Worm (Caenorhabditis elegans) whole organism, L4 larva: ENCODE results near the gene lgc-15.

Source experiments
- F10B5.3 ChIP-seq: sonication (generic microtip); optimal IDR thresholded peaks from 2 replicates; lab custom pipeline; 2016; ENCODE audit warnings: mild to moderate bottlenecking, missing genetic modification characterization, missing compliant biosample characterization
- F37D6.2 ChIP-seq: sonication (generic microtip); optimal IDR thresholded peaks from 2 replicates; lab custom pipeline; 2016; ENCODE audit warnings: mild to moderate bottlenecking, missing genetic modification characterization, missing compliant biosample characterization
- F49E8.2 ChIP-seq: sonication (generic microtip); optimal IDR thresholded peaks from 2 replicates; lab custom pipeline; 2016; ENCODE audit warnings: missing compliant biosample characterization, mild to moderate bottlenecking, missing genetic modification characterization, borderline replicate concordance
- aha-1 ChIP-seq: fragments of 150-350 bp; peaks from one replicate; lab custom pipeline; 2014; ENCODE audit warnings: missing biosample characterization, missing genetic modification characterization
- ceh-20 ChIP-seq: fragments of 200-800 bp; sonication (Bioruptor generic); IDR thresholded peaks from 2 replicates; pipeline ENCODE4 v1.3.6; 2022; ENCODE audit warnings: missing genetic modification reagents, missing genetic modification characterization, missing compliant biosample characterization
- ceh-44 ChIP-seq: fragments of 200-800 bp; sonication (Bioruptor generic); IDR thresholded peaks from 2 replicates; pipeline ENCODE4 v1.3.6; 2022; ENCODE audit warnings: missing genetic modification reagents, missing genetic modification characterization, missing compliant biosample characterization
- ceh-62 ChIP-seq: sonication (generic microtip); optimal IDR thresholded peaks from 2 replicates; lab custom pipeline; 2017; ENCODE audit warnings: missing biosample characterization, missing genetic modification characterization
- daf-12 ChIP-seq: fragments of 150-350 bp; optimal IDR thresholded peaks from 2 replicates; lab custom pipeline; 2014; ENCODE audit warnings: missing biosample characterization, missing genetic modification reagents, missing genetic modification characterization
- dve-1 ChIP-seq: sonication (generic microtip); optimal IDR thresholded peaks from 2 replicates; lab custom pipeline; 2017; ENCODE audit warnings: antibody characterized with exemption, mild to moderate bottlenecking, missing genetic modification characterization, missing compliant biosample characterization; ENCODE audit not compliant: insufficient read depth
- hmg-1.1 ChIP-seq: fragments of 200-800 bp; sonication (Bioruptor generic); IDR thresholded peaks from 2 replicates; pipeline ENCODE4 v1.3.6; 2022; ENCODE audit warnings: missing genetic modification reagents, missing genetic modification characterization, missing compliant biosample characterization
- jun-1 ChIP-seq: fragments of 150-350 bp; optimal IDR thresholded peaks from 2 replicates; lab custom pipeline; 2014; ENCODE audit warnings: missing biosample characterization, missing genetic modification reagents, missing genetic modification characterization
- lin-38 ChIP-seq: fragments of 200-800 bp; sonication (Bioruptor generic); IDR thresholded peaks from 2 replicates; pipeline ENCODE4 v1.3.6; 2022; ENCODE audit warnings: missing genetic modification reagents, missing genetic modification characterization, missing compliant biosample characterization
- madf-9 ChIP-seq: fragments of 200-800 bp; sonication (Bioruptor generic); conservative IDR thresholded peaks from 2 replicates; pipeline ENCODE4 v1.3.6; 2022; ENCODE audit warnings: missing genetic modification reagents, missing genetic modification characterization, missing compliant biosample characterization
- mdl-1 ChIP-seq, 2 experiments: fragments of 150-350 bp in 1 of 2; sonication (generic microtip) in 1 of 2; optimal IDR thresholded peaks; 2 replicates each; lab custom pipeline; 2014 to 2017; ENCODE audit warnings: missing biosample characterization in 2 of 2, missing genetic modification characterization in 2 of 2
- mep-1 ChIP-seq: fragments of 150-350 bp; sonication (generic microtip); optimal IDR thresholded peaks from 3 replicates; lab custom pipeline; 2014; ENCODE audit warnings: missing biosample characterization, missing genetic modification characterization
- mxl-2 ChIP-seq: fragments of 200-800 bp; sonication (Bioruptor generic); conservative IDR thresholded peaks from 2 replicates; pipeline ENCODE4 v1.3.6; 2022; ENCODE audit warnings: missing genetic modification reagents, missing genetic modification characterization, missing compliant biosample characterization
- nhr-25 ChIP-seq: sonication (generic microtip); optimal IDR thresholded peaks from 2 replicates; lab custom pipeline; 2017; ENCODE audit warnings: missing genetic modification characterization, mild to moderate bottlenecking, missing compliant biosample characterization, antibody characterized with exemption, moderate library complexity, borderline replicate concordance; ENCODE audit not compliant: insufficient read depth
- set-16 ChIP-seq: fragments of 200-800 bp; sonication (Bioruptor generic); IDR thresholded peaks from 2 replicates; pipeline ENCODE4 v1.3.6; 2022; ENCODE audit warnings: missing genetic modification reagents, missing genetic modification characterization, missing compliant biosample characterization
- snpc-4 ChIP-seq: fragments of 150-350 bp; optimal IDR thresholded peaks from 2 replicates; lab custom pipeline; 2014; ENCODE audit warnings: missing biosample characterization, missing genetic modification characterization
- spr-3 ChIP-seq: fragments of 200-800 bp; sonication (Bioruptor generic); optimal IDR thresholded peaks from 2 replicates; lab custom pipeline; 2018; ENCODE audit warnings: mild to moderate bottlenecking, missing genetic modification characterization, missing compliant biosample characterization
- unc-39 ChIP-seq: sonication (generic microtip); optimal IDR thresholded peaks from 2 replicates; lab custom pipeline; 2017; ENCODE audit warnings: missing biosample characterization, missing genetic modification characterization
- unc-62 ChIP-seq, 3 experiments: fragments of 150-350 bp in 1 of 3; sonication (generic microtip); optimal IDR thresholded peaks in 2 of 3; peaks in 1 of 3; 1 replicate in 1 of 3; 2 replicates in 2 of 3; lab custom pipeline; 2014 to 2017; ENCODE audit warnings: missing biosample characterization in 3 of 3, missing genetic modification characterization in 3 of 3, missing genetic modification reagents in 3 of 3, missing genotype in 1 of 3
- zfp-2 ChIP-seq: sonication (generic microtip); optimal IDR thresholded peaks from 2 replicates; lab custom pipeline; 2016; ENCODE audit warnings: mild to moderate bottlenecking, missing genetic modification characterization, missing compliant biosample characterization
- zfp-3 ChIP-seq: fragments of 200-800 bp; sonication (Bioruptor generic); conservative IDR thresholded peaks from 2 replicates; pipeline ENCODE4 v1.3.6; 2022; ENCODE audit warnings: missing genetic modification reagents, missing genetic modification characterization, missing compliant biosample characterization
- zip-11 ChIP-seq: fragments of 200-800 bp; sonication (Bioruptor generic); IDR thresholded peaks from 2 replicates; pipeline ENCODE4 v1.3.6; 2022; ENCODE audit warnings: missing genetic modification characterization, missing compliant biosample characterization
- ztf-11 ChIP-seq: fragments of 150-350 bp; optimal IDR thresholded peaks from 2 replicates; lab custom pipeline; 2014; ENCODE audit warnings: missing biosample characterization, missing genetic modification characterization
- ztf-7 ChIP-seq: fragments of 150-350 bp; optimal IDR thresholded peaks from 2 replicates; lab custom pipeline; 2014; ENCODE audit warnings: missing biosample characterization, missing genetic modification characterization

Gene lgc-15

ce11 chrX:12114024-12114423 is at the start of gene lgc-15:
Gene lgc-15 (plus strand): TSS chrX:12114324.
- TF ChIP-seq aha-1 (tag; lab: Kevin White, UChicago) (no peak), unc-39 (tag; lab: Kevin White, UChicago) (no peak)

- TF ChIP-seq ztf-11 (tag; lab: Kevin White, UChicago): no peak
- TF ChIP-seq daf-12 (tag; lab: Kevin White, UChicago): no peak
- TF ChIP-seq aha-1 (tag; lab: Kevin White, UChicago): no peak
- no peak for TF ChIP-seq ceh-62 (tag; lab: Kevin White, UChicago)
- no peak for TF ChIP-seq zfp-3 (GFP tag; lab: Robert Waterston, UW)
- TF ChIP-seq snpc-4 (tag; lab: Kevin White, UChicago): no peak
- TF ChIP-seq mep-1 (tag; lab: Kevin White, UChicago): no peak
- no peak for TF ChIP-seq F49E8.2 (tag; lab: Kevin White, UChicago)
- TF ChIP-seq zip-11 (GFP tag; lab: Robert Waterston, UW): no peak
- TF ChIP-seq ztf-7 (tag; lab: Kevin White, UChicago): no peak
- TF ChIP-seq unc-39 (tag; lab: Kevin White, UChicago): no peak
- TF ChIP-seq mxl-2: no peak
- TF ChIP-seq set-16 (GFP tag; lab: Robert Waterston, UW): no peak
- no peak for TF ChIP-seq lin-38 (GFP tag; lab: Robert Waterston, UW)
Measured at ce11 chrX:12064908-12065307, 49.2 kb upstream of the lgc-15 start, which contains the start of gene lgc-23. Gene lgc-23 (plus strand): TSS chrX:12065208.

ce11 chrX:12068250-12068649 is 45.9 kb upstream of the lgc-15 start, which contains the start of gene lgc-24:
Gene lgc-24 (plus strand): TSS chrX:12068550.
- TF ChIP-seq dve-1 (tag; lab: Kevin White, UChicago) (no peak), unc-62 (GFP tag; optimal IDR thresholded peaks at IDR 0.05 in 1 of 2; lab: Kevin White, UChicago) (peak in 1 of 2 experiments; percentile 67), unc-62 (tag; optimal IDR thresholded peaks at IDR 0.05; lab: Kevin White, UChicago) (no peak)
- TF ChIP-seq, all 104 proteins: peak for 1

- TF ChIP-seq ceh-44 (GFP tag; lab: Robert Waterston, UW): no peak
Measured at ce11 chrX:12073764-12074163, 40.4 kb upstream of the lgc-15 start, which contains the start of gene tmem-145. Gene tmem-145 (minus strand): TSS chrX:12073864.

ce11 chrX:12080581-12081162 is 33.5 kb upstream of the lgc-15 start:
- 0 out of 2 replicates have a peak, but pooled peaks have one; percentile 40 for TF ChIP-seq hmg-1.1 (GFP tag; lab: Robert Waterston, UW)
- TF ChIP-seq jun-1: no peak
- peak; percentile 85 for TF ChIP-seq aha-1 (tag; lab: Kevin White, UChicago)
- no peak for TF ChIP-seq F10B5.3 (tag; lab: Kevin White, UChicago)
- TF ChIP-seq madf-9 (GFP tag; lab: Robert Waterston, UW): no peak
- peak in 1 of 2 experiments; percentile 2 for TF ChIP-seq mdl-1 (tag; optimal IDR thresholded peaks at IDR 0.05; lab: Kevin White, UChicago)
- TF ChIP-seq unc-62 (GFP tag; optimal IDR thresholded peaks at IDR 0.05 in 1 of 2; lab: Kevin White, UChicago): peak in 1 of 2 experiments; percentile 98
- TF ChIP-seq unc-62 (tag; optimal IDR thresholded peaks at IDR 0.05; lab: Kevin White, UChicago): no peak
- TF ChIP-seq dve-1 (tag; lab: Kevin White, UChicago): no peak
- no peak for TF ChIP-seq ceh-20 (GFP tag; lab: Robert Waterston, UW)
- peak; percentile 83 for TF ChIP-seq nhr-25 (tag; lab: Kevin White, UChicago)

ce11 chrX:12081250-12081649 is 32.9 kb upstream of the lgc-15 start:
- TF ChIP-seq unc-62 (GFP tag; optimal IDR thresholded peaks at IDR 0.05 in 1 of 2; lab: Kevin White, UChicago): no peak
- no peak for TF ChIP-seq unc-62 (tag; optimal IDR thresholded peaks at IDR 0.05; lab: Kevin White, UChicago)
- TF ChIP-seq madf-9 (GFP tag; lab: Robert Waterston, UW): no peak
- no peak for TF ChIP-seq spr-3 (GFP tag; lab: Kevin White, UChicago)
- no peak for TF ChIP-seq zfp-2 (tag; lab: Kevin White, UChicago)
- no peak for TF ChIP-seq F37D6.2 (tag; lab: Kevin White, UChicago)
- TF ChIP-seq, all 104 proteins: peak for 0
